Fruit fly (Drosophila melanogaster) whole organism, embryonic: Measurements from ENCODE around the gene Bruce.

ENCODE experiments used
- Atf3 ChIP-seq: fragments of 200-800 bp; sonication (Bioruptor generic); optimal IDR thresholded peaks from 3 replicates; lab custom pipeline; 2016; ENCODE audit warnings: missing biosample characterization, missing genetic modification characterization
- Atf6 ChIP-seq: fragments of 200-800 bp; sonication (Bioruptor generic); IDR thresholded peaks from 2 replicates; pipeline ENCODE4 v1.3.6; 2022; ENCODE audit warnings: missing biosample characterization, missing genetic modification characterization
- B-H1 ChIP-seq: fragments of 200-800 bp; sonication (Bioruptor generic); IDR thresholded peaks from 3 replicates; pipeline ENCODE4 v1.3.6; 2022; ENCODE audit warnings: missing biosample characterization, missing genetic modification characterization
- BEAF-32 ChIP-seq: fragments of 200-800 bp; sonication (Bioruptor generic); optimal IDR thresholded peaks from 3 replicates; lab custom pipeline; 2017; ENCODE audit warnings: missing biosample characterization, missing genetic modification characterization, mild to moderate bottlenecking, moderate library complexity, missing genetic modification reagents
- CG1024 ChIP-seq: fragments of 200-800 bp; sonication (Bioruptor generic); IDR thresholded peaks from 2 replicates; pipeline ENCODE4 v1.3.6; 2022; ENCODE audit warnings: missing biosample characterization, missing genetic modification characterization
- CG11085 ChIP-seq: fragments of 200-800 bp; sonication (Bioruptor generic); IDR thresholded peaks from 2 replicates; pipeline ENCODE4 v1.3.6; 2022; ENCODE audit warnings: missing biosample characterization, missing genetic modification characterization
- CG11093 ChIP-seq: fragments of 200-800 bp; sonication (Bioruptor generic); IDR thresholded peaks from 3 replicates; pipeline ENCODE4 v1.3.6; 2022; ENCODE audit warnings: missing biosample characterization, missing genetic modification characterization
- CG13894 ChIP-seq: fragments of 200-800 bp; sonication (Bioruptor generic); optimal IDR thresholded peaks from 3 replicates; lab custom pipeline; 2018; ENCODE audit warnings: missing biosample characterization, mild to moderate bottlenecking, missing genetic modification characterization, moderate library complexity
- CG14441 ChIP-seq: fragments of 200-800 bp; sonication (Bioruptor generic); IDR thresholded peaks from 2 replicates; pipeline ENCODE4 v1.3.6; 2022; ENCODE audit warnings: missing biosample characterization, missing genetic modification characterization
- CG14710 ChIP-seq: fragments of 200-800 bp; sonication (Bioruptor generic); optimal IDR thresholded peaks from 3 replicates; lab custom pipeline; 2019; ENCODE audit warnings: missing biosample characterization, mild to moderate bottlenecking, missing genetic modification characterization, moderate library complexity
- CG15269 ChIP-seq: fragments of 200-800 bp; sonication (Bioruptor generic); optimal IDR thresholded peaks from 2 replicates; lab custom pipeline; 2018; ENCODE audit warnings: missing biosample characterization, mild to moderate bottlenecking, missing genetic modification characterization, moderate library complexity
- CG15696 ChIP-seq: fragments of 200-800 bp; sonication (Bioruptor generic); optimal IDR thresholded peaks from 2 replicates; lab custom pipeline; 2019; ENCODE audit warnings: missing biosample characterization, mild to moderate bottlenecking, missing genetic modification characterization, moderate library complexity
- CG1602 ChIP-seq: fragments of 200-800 bp; sonication (Bioruptor generic); optimal IDR thresholded peaks from 3 replicates; lab custom pipeline; 2016; ENCODE audit warnings: missing biosample characterization, missing genetic modification characterization
- CG1603 ChIP-seq: fragments of 200-800 bp; sonication (Bioruptor generic); optimal IDR thresholded peaks from 2 replicates; lab custom pipeline; 2019; ENCODE audit warnings: missing biosample characterization, mild to moderate bottlenecking, missing genetic modification characterization, moderate library complexity
- CG17328 ChIP-seq: fragments of 200-800 bp; sonication (Bioruptor generic); IDR thresholded peaks from 2 replicates; pipeline ENCODE4 v1.3.6; 2022; ENCODE audit warnings: missing biosample characterization, missing genetic modification characterization
- CG2199 ChIP-seq: fragments of 200-800 bp; sonication (Bioruptor generic); IDR thresholded peaks from 3 replicates; pipeline ENCODE4 v1.3.6; 2022; ENCODE audit warnings: missing biosample characterization, missing genetic modification characterization
- CG2678 ChIP-seq: fragments of 200-800 bp; sonication (Bioruptor generic); optimal IDR thresholded peaks from 3 replicates; lab custom pipeline; 2019; ENCODE audit warnings: missing biosample characterization, mild to moderate bottlenecking, missing genetic modification characterization, moderate library complexity
- CG3065 ChIP-seq: fragments of 200-800 bp; sonication (Bioruptor generic); optimal IDR thresholded peaks from 2 replicates; lab custom pipeline; 2016; ENCODE audit warnings: missing biosample characterization, missing genetic modification characterization
- CG4328 ChIP-seq: fragments of 200-800 bp; sonication (Bioruptor generic); optimal IDR thresholded peaks from 3 replicates; lab custom pipeline; 2017; ENCODE audit warnings: missing biosample characterization, missing genetic modification reagents, missing genetic modification characterization
- CG43689 ChIP-seq: fragments of 200-800 bp; sonication (Bioruptor generic); IDR thresholded peaks from 2 replicates; pipeline ENCODE4 v1.3.6; 2022; ENCODE audit warnings: missing biosample characterization, missing genetic modification characterization
- CG6689 ChIP-seq: fragments of 200-800 bp; sonication (Bioruptor generic); IDR thresholded peaks from 2 replicates; pipeline ENCODE4 v1.3.6; 2022; ENCODE audit warnings: missing biosample characterization, missing genetic modification characterization
- CG6765 ChIP-seq: fragments of 200-800 bp; sonication (Bioruptor generic); optimal IDR thresholded peaks from 3 replicates; lab custom pipeline; 2017; ENCODE audit warnings: missing biosample characterization, mild to moderate bottlenecking, missing genetic modification characterization
- CG7372 ChIP-seq: fragments of 200-800 bp; sonication (Bioruptor generic); IDR thresholded peaks from 2 replicates; pipeline ENCODE4 v1.3.6; 2022; ENCODE audit warnings: missing biosample characterization, missing genetic modification characterization
- CG8478 ChIP-seq: fragments of >200 bp; optimal IDR thresholded peaks from 2 replicates; lab custom pipeline; 2018
- CG9437 ChIP-seq: fragments of 200-800 bp; sonication (Bioruptor generic); optimal IDR thresholded peaks from 2 replicates; lab custom pipeline; 2018; ENCODE audit warnings: missing biosample characterization, mild to moderate bottlenecking, missing genetic modification characterization
- D19B ChIP-seq: fragments of 200-800 bp; sonication (Bioruptor generic); optimal IDR thresholded peaks from 2 replicates; lab custom pipeline; 2017; ENCODE audit warnings: missing biosample characterization, mild to moderate bottlenecking, missing genetic modification characterization
- Dbx ChIP-seq: fragments of 200-800 bp; sonication (Bioruptor generic); IDR thresholded peaks from 3 replicates; pipeline ENCODE4 v1.3.6; 2022; ENCODE audit warnings: missing biosample characterization, missing genetic modification characterization
- E2f1 ChIP-seq: fragments of 200-800 bp; sonication (Bioruptor generic); IDR thresholded peaks from 2 replicates; pipeline ENCODE4 v1.3.6; 2022; ENCODE audit warnings: missing biosample characterization, missing genetic modification characterization
- HLH4C ChIP-seq: fragments of 200-800 bp; sonication (Bioruptor generic); IDR thresholded peaks from 3 replicates; pipeline ENCODE4 v1.3.6; 2022; ENCODE audit warnings: missing biosample characterization, missing genetic modification characterization; ENCODE audit not compliant: partially characterized antibody
- HLHmδ ChIP-seq: fragments of 200-800 bp; sonication (Bioruptor generic); optimal IDR thresholded peaks from 2 replicates; lab custom pipeline; 2018; ENCODE audit warnings: missing biosample characterization, mild to moderate bottlenecking, missing genetic modification characterization, moderate library complexity
- MBD-R2 ChIP-seq: fragments of 200-800 bp; sonication (Bioruptor generic); IDR thresholded peaks from 2 replicates; pipeline ENCODE4 v1.3.6; 2022; ENCODE audit warnings: missing biosample characterization, missing genetic modification characterization
- Ravus ChIP-seq: fragments of 200-800 bp; sonication (Bioruptor generic); IDR thresholded peaks from 2 replicates; pipeline ENCODE4 v1.3.6; 2022; ENCODE audit warnings: missing biosample characterization, missing genetic modification characterization
- Stat92E ChIP-seq, 3 experiments: fragments of >200 bp in 2 of 3; fragments of 200-800 bp in 1 of 3; sonication (Bioruptor generic) in 1 of 3; optimal IDR thresholded peaks; 2 replicates each; lab custom pipeline; 2017 to 2019; ENCODE audit warnings: missing biosample characterization in 3 of 3, missing genetic modification characterization in 3 of 3, mild to moderate bottlenecking in 1 of 3, moderate library complexity in 1 of 3
- amos ChIP-seq: fragments of 200-800 bp; sonication (Bioruptor generic); IDR thresholded peaks from 2 replicates; pipeline ENCODE4 v1.3.6; 2022; ENCODE audit warnings: missing biosample characterization, missing genetic modification characterization; ENCODE audit not compliant: partially characterized antibody
- dpn ChIP-seq, 2 experiments: fragments of 200-800 bp; sonication (Bioruptor generic); optimal IDR thresholded peaks; 3 replicates each; lab custom pipeline; 2016; ENCODE audit warnings: missing biosample characterization in 2 of 2, missing genetic modification characterization in 2 of 2
- eve ChIP-seq, 2 experiments: fragments of >200 bp; optimal IDR thresholded peaks; 2 replicates each; lab custom pipeline; 2017; ENCODE audit warnings: missing biosample characterization in 2 of 2, missing genetic modification characterization in 2 of 2
- grau ChIP-seq: fragments of 200-800 bp; optimal IDR thresholded peaks from 3 replicates; lab custom pipeline; 2019; ENCODE audit warnings: missing biosample characterization, mild to moderate bottlenecking, missing genetic modification characterization, moderate library complexity
- gsb ChIP-seq: fragments of 200-800 bp; sonication (Bioruptor generic); IDR thresholded peaks from 2 replicates; pipeline ENCODE4 v1.3.6; 2022; ENCODE audit warnings: missing biosample characterization, missing genetic modification characterization
- hb ChIP-seq: fragments of 200-800 bp; sonication (Bioruptor generic); IDR thresholded peaks from 3 replicates; pipeline ENCODE4 v1.3.6; 2022; ENCODE audit warnings: missing biosample characterization, missing genetic modification characterization; ENCODE audit not compliant: partially characterized antibody
- inv ChIP-seq: fragments of 200-800 bp; sonication (Bioruptor generic); IDR thresholded peaks from 2 replicates; pipeline ENCODE4 v1.3.6; 2022; ENCODE audit warnings: missing biosample characterization, missing genetic modification characterization; ENCODE audit not compliant: partially characterized antibody
- lilli ChIP-seq: fragments of 200-800 bp; sonication (Bioruptor generic); optimal IDR thresholded peaks from 3 replicates; lab custom pipeline; 2016; ENCODE audit warnings: missing biosample characterization, missing genetic modification characterization
- nerfin-1 ChIP-seq: fragments of 200-800 bp; sonication (Bioruptor generic); optimal IDR thresholded peaks from 3 replicates; lab custom pipeline; 2019; ENCODE audit warnings: missing biosample characterization, mild to moderate bottlenecking, missing genetic modification characterization, moderate library complexity
- p53 ChIP-seq: fragments of 200-800 bp; sonication (Bioruptor generic); optimal IDR thresholded peaks from 2 replicates; lab custom pipeline; 2016; ENCODE audit warnings: missing biosample characterization, missing genetic modification characterization
- pfk ChIP-seq: fragments of 200-800 bp; sonication (Bioruptor generic); optimal IDR thresholded peaks from 2 replicates; lab custom pipeline; 2018; ENCODE audit warnings: missing biosample characterization, mild to moderate bottlenecking, missing genetic modification characterization, moderate library complexity
- psq ChIP-seq: fragments of 200-800 bp; sonication (Bioruptor generic); optimal IDR thresholded peaks from 2 replicates; lab custom pipeline; 2017; ENCODE audit warnings: missing biosample characterization, missing genetic modification characterization
- tna ChIP-seq: fragments of 200-800 bp; sonication (Bioruptor generic); IDR thresholded peaks from 2 replicates; pipeline ENCODE4 v1.3.6; 2022; ENCODE audit warnings: missing biosample characterization, missing genetic modification characterization; ENCODE audit not compliant: partially characterized antibody
- tup ChIP-seq: fragments of 200-800 bp; sonication (Bioruptor generic); optimal IDR thresholded peaks from 2 replicates; lab custom pipeline; 2016; ENCODE audit warnings: missing biosample characterization, mild to moderate bottlenecking, missing genetic modification characterization, moderate library complexity
- unc-4 ChIP-seq: fragments of 200-800 bp; sonication (Bioruptor generic); IDR thresholded peaks from 2 replicates; pipeline ENCODE4 v1.3.6; 2022; ENCODE audit warnings: missing biosample characterization, missing genetic modification characterization; ENCODE audit not compliant: partially characterized antibody

Bruce gene

dm6 chr3R:10268101-10268864, 62.9 kb downstream of the Bruce start (continued):
- TF ChIP-seq CG8478 = no peak
- TF ChIP-seq dpn (GFP tag; optimal IDR thresholded peaks at IDR 0.05; lab: Kevin White, UChicago) = peak; percentile 74 to 76
- no peak for TF ChIP-seq HLH4C
- peak; percentile 57 for TF ChIP-seq Atf3 (GFP tag; lab: Kevin White, UChicago)
- TF ChIP-seq BEAF-32 (GFP tag; lab: Kevin White, UChicago) = no peak
- peak; percentile 66 for TF ChIP-seq CG1602 (GFP tag; lab: Kevin White, UChicago)
- peak; percentile 89 for TF ChIP-seq lilli (GFP tag; lab: Kevin White, UChicago)
- peak; percentile 66 for TF ChIP-seq CG7372 (GFP tag; lab: Robert Waterston, UW)
- peak; percentile 13; the same call in 1 of the 2 replicates for TF ChIP-seq amos (GFP tag; lab: Robert Waterston, UW)
- peak; percentile 88 for TF ChIP-seq Atf6
- no peak for TF ChIP-seq pfk (GFP tag; lab: Kevin White, UChicago)
- TF ChIP-seq CG2678 (tag; lab: Kevin White, UChicago) = peak; percentile 94
- TF ChIP-seq tup = peak; percentile 52
- no peak for TF ChIP-seq HLHmδ
- peak in 1 of 2 experiments; percentile 89 for TF ChIP-seq eve (GFP tag; optimal IDR thresholded peaks at IDR 0.05; lab: Kevin White, UChicago)
- TF ChIP-seq psq (GFP tag; lab: Kevin White, UChicago) = peak; percentile 47
- peak; percentile 70 for TF ChIP-seq D19B
- peak; percentile 73 for TF ChIP-seq E2f1 (GFP tag; lab: Robert Waterston, UW)
- TF ChIP-seq CG14710 (tag; lab: Kevin White, UChicago) = peak; percentile 57
- TF ChIP-seq CG2199 (GFP tag; lab: Robert Waterston, UW) = no peak
- peak; percentile 45 for TF ChIP-seq gsb
- peak; percentile 76 for TF ChIP-seq CG9437
- no peak for TF ChIP-seq CG3065 (GFP tag; lab: Kevin White, UChicago)
- TF ChIP-seq nerfin-1 (tag; lab: Kevin White, UChicago) = peak; percentile 65
- peak; percentile 55; the same call in 1 of the 2 replicates for TF ChIP-seq CG17328 (GFP tag; lab: Robert Waterston, UW)
- TF ChIP-seq CG13894 (tag; lab: Kevin White, UChicago) = peak; percentile 64
- no peak for TF ChIP-seq hb
- peak; percentile 58 for TF ChIP-seq B-H1
- no peak for TF ChIP-seq inv
- 0 out of 2 replicates have a peak, but pooled peaks have one; percentile 8 for TF ChIP-seq CG43689
- peak; percentile 87 for TF ChIP-seq CG6765 (GFP tag; lab: Kevin White, UChicago)
- peak; percentile 35 for TF ChIP-seq Ravus (GFP tag; lab: Robert Waterston, UW)
- TF ChIP-seq unc-4 = no peak
- TF ChIP-seq tna (GFP tag; lab: Robert Waterston, UW) = no peak
- no peak for TF ChIP-seq p53 (GFP tag; lab: Kevin White, UChicago)
- TF ChIP-seq CG11093 (GFP tag; lab: Robert Waterston, UW) = peak; percentile 60; the same call in 2 of the 3 replicates
- no peak for TF ChIP-seq CG1024 (GFP tag; lab: Robert Waterston, UW)
- TF ChIP-seq CG15696 (tag; lab: Kevin White, UChicago) = peak; percentile 39
- peak; percentile 62 for TF ChIP-seq CG1603 (tag; lab: Kevin White, UChicago)
- peak; percentile 79 for TF ChIP-seq CG14441 (GFP tag; lab: Robert Waterston, UW)
- TF ChIP-seq CG15269 (tag; lab: Kevin White, UChicago) = peak; percentile 90
- TF ChIP-seq MBD-R2 (GFP tag; lab: Robert Waterston, UW) = peak; percentile 36; the same call in 1 of the 2 replicates
- TF ChIP-seq Stat92E (GFP tag; optimal IDR thresholded peaks at IDR 0.05; lab: Kevin White, UChicago) = no peak
- TF ChIP-seq CG11085 (GFP tag; lab: Robert Waterston, UW) = peak; percentile 44
- peak; percentile 69 for TF ChIP-seq CG4328 (GFP tag; lab: Kevin White, UChicago)
- peak; percentile 65; the same call in 2 of the 3 replicates for TF ChIP-seq Dbx (GFP tag; lab: Robert Waterston, UW)
- peak; percentile 89 for TF ChIP-seq grau (tag; lab: Kevin White, UChicago)
- peak; percentile 83 for TF ChIP-seq CG6689 (GFP tag; lab: Robert Waterston, UW)
